Worm (Caenorhabditis elegans): ENCODE measurements around the gene grl-7.

DNA sequence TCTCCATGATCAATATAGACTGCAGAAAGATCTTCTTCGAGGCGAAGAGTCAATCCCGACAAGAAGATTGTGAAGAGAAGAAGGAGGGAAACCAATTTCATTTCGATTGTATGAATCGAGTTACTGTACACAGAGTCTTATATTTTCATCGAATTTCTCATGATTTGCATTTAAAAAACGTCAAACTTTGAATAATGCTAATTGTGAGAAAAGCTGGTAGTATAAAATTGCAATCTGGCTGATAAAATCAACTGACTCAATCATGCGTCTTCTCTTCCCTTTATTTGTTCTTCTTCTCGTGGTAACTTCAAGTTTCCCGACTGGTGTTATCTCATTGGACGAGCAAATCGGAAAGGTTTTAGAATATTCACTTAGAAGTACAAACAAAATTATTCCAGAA is 43.6 kb upstream of the grl-7 start, which contains the start of the genes K03B8.11 and K03B8.14:
- no peak for TF ChIP-seq him-1 (tag; optimal IDR thresholded peaks at IDR 0.05)
- TF ChIP-seq W03F9.2 (tag; optimal IDR thresholded peaks at IDR 0.05): no peak
- TF ChIP-seq dao-5 (tag; optimal IDR thresholded peaks at IDR 0.05): no peak

Measured in whole organism, L4/young adult.